Fruit fly (Drosophila melanogaster): ENCODE measurements around the gene CG5194.

CG5194 gene

dm6 chr3L:8978678-8979413 lies 30.8 kb downstream of the CG5194 start (continued):
- TF ChIP-seq sc (optimal IDR thresholded peaks at IDR 0.05) (no peak), sc (GFP tag; optimal IDR thresholded peaks at IDR 0.05) (no peak), slou (GFP tag; optimal IDR thresholded peaks at IDR 0.05) (no peak), Xbp1 (GFP tag; optimal IDR thresholded peaks at IDR 0.05) (peak; percentile 14), odd (GFP tag; optimal IDR thresholded peaks at IDR 0.05) (no peak), sqz (GFP tag; optimal IDR thresholded peaks at IDR 0.05) (no peak), pita (GFP tag; optimal IDR thresholded peaks at IDR 0.05) (no peak), dpn (GFP tag; optimal IDR thresholded peaks at IDR 0.05) (peak in 1 of 2 experiments; percentile 34), eve (GFP tag; optimal IDR thresholded peaks at IDR 0.05) (no peak), Atf-2 (GFP tag; optimal IDR thresholded peaks at IDR 0.05) (no peak), CG2678 (tag; optimal IDR thresholded peaks at IDR 0.05) (no peak), CG10147 (GFP tag; optimal IDR thresholded peaks at IDR 0.05) (no peak), Lim3 (GFP tag; IDR thresholded peaks at IDR 0.05) (no peak), CG13296 (GFP tag; optimal IDR thresholded peaks at IDR 0.05) (no peak), CG17802 (tag; optimal IDR thresholded peaks at IDR 0.05) (no peak), Ets65A (GFP tag) (peak; percentile 9), CG11456 (GFP tag; IDR thresholded peaks at IDR 0.05) (no peak), CG6689 (GFP tag; IDR thresholded peaks at IDR 0.05) (peak; percentile 48), CG18011 (GFP tag; optimal IDR thresholded peaks at IDR 0.05) (no peak), ato (GFP tag; IDR thresholded peaks at IDR 0.05; ENCODE audit: partially characterized antibody) (no peak), CG6654 (GFP tag; optimal IDR thresholded peaks at IDR 0.05) (no peak), vnd (GFP tag; IDR thresholded peaks at IDR 0.05; ENCODE audit: partially characterized antibody) (no peak), CG12155 (GFP tag; optimal IDR thresholded peaks at IDR 0.05) (no peak), CG17359 (tag; optimal IDR thresholded peaks at IDR 0.05) (peak; percentile 52), CG9437 (GFP tag; optimal IDR thresholded peaks at IDR 0.05) (no peak), sob (GFP tag; IDR thresholded peaks at IDR 0.05) (peak; percentile 21; the same call in 1 of the 2 replicates), mld (GFP tag; IDR thresholded peaks at IDR 0.05; ENCODE audit: partially characterized antibody) (no peak), Hmr (GFP tag; optimal IDR thresholded peaks at IDR 0.05) (no peak), bbx (GFP tag; IDR thresholded peaks at IDR 0.05; ENCODE audit: partially characterized antibody) (no peak), row (GFP tag; IDR thresholded peaks at IDR 0.05) (peak; percentile 49; the same call in 2 of the 3 replicates), sd (tag; optimal IDR thresholded peaks at IDR 0.05) (no peak), nerfin-2 (GFP tag; IDR thresholded peaks at IDR 0.05; ENCODE audit: partially characterized antibody) (no peak), unpg (GFP tag; optimal IDR thresholded peaks at IDR 0.05) (no peak), crc (GFP tag; optimal IDR thresholded peaks at IDR 0.05) (no peak), CG3407 (GFP tag; optimal IDR thresholded peaks at IDR 0.05) (no peak), D19A (tag; optimal IDR thresholded peaks at IDR 0.05) (no peak), CG3163 (GFP tag; optimal IDR thresholded peaks at IDR 0.05) (no peak), Drgx (GFP tag; IDR thresholded peaks at IDR 0.05) (peak; percentile 73), CG13123 (GFP tag; optimal IDR thresholded peaks at IDR 0.05) (no peak), Atf6 (GFP tag; IDR thresholded peaks at IDR 0.05) (0 out of 2 replicates have a peak, but pooled peaks have one; percentile 18), Mrtf (GFP tag; IDR thresholded peaks at IDR 0.05) (no peak), sim (GFP tag; IDR thresholded peaks at IDR 0.05) (no peak), CG14050 (GFP tag; IDR thresholded peaks at IDR 0.05) (no peak; the same call in 2 of the 3 replicates), CG4282 (GFP tag; optimal IDR thresholded peaks at IDR 0.05) (no peak), toy (GFP tag; IDR thresholded peaks at IDR 0.05) (no peak), CG10565 (GFP tag; optimal IDR thresholded peaks at IDR 0.05) (no peak), ap (GFP tag; IDR thresholded peaks at IDR 0.05) (no peak), crol (GFP tag; IDR thresholded peaks at IDR 0.05) (peak; percentile 89), ci (GFP tag; IDR thresholded peaks at IDR 0.05) (peak; percentile 63), C15 (GFP tag; IDR thresholded peaks at IDR 0.05) (no peak)

All from whole organism, embryonic.